Fruit fly (Drosophila melanogaster) whole organism: ENCODE measurements around the gene Xport-A.

ENCODE experiments used
- CG8478 ChIP-seq: fragments of >200 bp; optimal IDR thresholded peaks from 2 replicates; lab custom pipeline; 2018; ENCODE audit warnings: inconsistent platforms
- Dll ChIP-seq: fragments of >200 bp; optimal IDR thresholded peaks from 2 replicates; lab custom pipeline; 2017
- EcR ChIP-seq, 2 experiments: fragments of >200 bp; optimal IDR thresholded peaks; 2 replicates each; lab custom pipeline; 2017; ENCODE audit warnings: missing biosample characterization in 2 of 2, missing genetic modification characterization in 2 of 2, missing genetic modification reagents in 2 of 2
- pan ChIP-seq: fragments of >200 bp; optimal IDR thresholded peaks from 2 replicates; lab custom pipeline; 2017
- psq ChIP-seq: fragments of >200 bp; optimal IDR thresholded peaks from 2 replicates; lab custom pipeline; 2017
- usp ChIP-seq: fragments of >200 bp; optimal IDR thresholded peaks from 2 replicates; lab custom pipeline; 2017; ENCODE audit warnings: missing biosample characterization, missing genetic modification characterization, mixed read lengths

The Xport-A gene

DNA sequence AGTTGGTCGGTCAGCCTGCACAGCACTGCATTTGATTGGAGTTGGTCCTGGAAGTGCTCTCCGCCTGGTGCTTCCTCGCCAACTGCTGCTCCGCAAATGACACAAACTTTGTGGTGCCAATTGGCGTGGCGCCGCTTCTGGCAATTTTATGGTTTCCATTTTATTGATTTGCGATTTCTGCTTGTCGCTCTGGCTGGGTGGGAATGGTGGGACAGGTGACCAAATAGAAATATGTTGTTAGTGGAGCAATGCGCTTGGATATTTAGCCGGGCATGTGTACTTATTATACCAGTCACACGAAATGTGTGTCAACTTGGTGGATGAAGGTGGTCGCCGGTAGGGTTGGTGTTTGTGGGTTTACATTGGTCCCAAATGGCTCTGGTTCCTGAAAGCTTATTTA, at the start of gene Xport-A, which contains the start of gene Xport-B:
TSS of gene Xport-A (minus strand) at position 101 of the 400 bp plus-strand sequence.
TSS of gene Xport-B (minus strand) at position 101 of the 400 bp plus-strand sequence.
- TF ChIP-seq psq (lab: Kevin White, UChicago) (no peak), Dll (lab: Kevin White, UChicago) (no peak), pan (lab: Kevin White, UChicago) (no peak), usp (GFP tag; lab: Kevin White, UChicago) (no peak), EcR (GFP tag; optimal IDR thresholded peaks at IDR 0.05; lab: Kevin White, UChicago) (no peak), CG8478 (lab: Kevin White, UChicago) (no peak)

DNA sequence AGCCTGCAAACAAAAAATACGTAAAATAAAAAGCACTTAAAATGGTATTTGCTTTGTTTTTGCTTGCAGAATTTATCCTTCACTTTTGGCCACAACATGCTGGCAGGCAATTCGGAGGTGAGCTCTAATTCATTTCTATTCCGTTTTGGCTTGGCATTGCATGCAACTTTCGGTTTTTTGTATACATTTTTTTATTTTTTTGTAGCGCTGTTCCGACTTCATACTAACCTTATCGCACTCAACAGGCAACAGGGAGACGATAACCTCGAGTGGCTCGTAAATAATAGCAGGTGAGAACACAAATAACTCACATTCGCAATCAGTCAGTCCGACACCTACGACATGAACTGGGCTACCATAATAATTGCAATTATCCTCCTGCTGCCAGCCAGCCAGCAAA, 32.9 kb upstream of the Xport-A start, which contains the start of gene CG4783:
TSS of gene CG4783 (plus strand) at position 301 of the 400 bp plus-strand sequence.
- TF ChIP-seq usp (GFP tag; lab: Kevin White, UChicago) (no peak), pan (lab: Kevin White, UChicago) (no peak), EcR (GFP tag; optimal IDR thresholded peaks at IDR 0.05; lab: Kevin White, UChicago) (no peak), psq (lab: Kevin White, UChicago) (no peak), CG8478 (lab: Kevin White, UChicago) (no peak), Dll (lab: Kevin White, UChicago) (no peak)

DNA sequence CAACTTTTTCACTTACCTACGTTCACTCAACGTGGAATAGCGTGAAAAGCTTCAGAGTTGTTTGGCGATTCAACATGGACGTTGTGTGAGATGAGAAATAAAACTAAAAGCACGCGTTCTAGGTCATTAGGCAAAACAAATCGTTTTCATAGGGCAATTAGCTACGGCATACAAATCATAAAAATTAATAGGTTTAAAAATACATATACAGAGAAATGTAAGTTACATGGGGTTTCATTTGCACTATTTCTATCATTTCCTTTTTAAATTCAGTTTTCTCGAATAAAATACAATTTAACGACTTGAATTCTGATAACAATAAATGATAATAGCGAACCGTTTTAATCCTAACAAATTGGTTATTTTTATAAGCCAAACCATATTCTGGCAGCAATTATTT, 27.1 kb upstream of the Xport-A start, which contains the start of gene CG46042:
TSS of gene CG46042 (minus strand) at position 101 of the 400 bp plus-strand sequence.
- TF ChIP-seq Dll (lab: Kevin White, UChicago) (no peak), psq (lab: Kevin White, UChicago) (no peak), CG8478 (lab: Kevin White, UChicago) (no peak), usp (GFP tag; lab: Kevin White, UChicago) (no peak), pan (lab: Kevin White, UChicago) (no peak), EcR (GFP tag; optimal IDR thresholded peaks at IDR 0.05; lab: Kevin White, UChicago) (no peak)

DNA sequence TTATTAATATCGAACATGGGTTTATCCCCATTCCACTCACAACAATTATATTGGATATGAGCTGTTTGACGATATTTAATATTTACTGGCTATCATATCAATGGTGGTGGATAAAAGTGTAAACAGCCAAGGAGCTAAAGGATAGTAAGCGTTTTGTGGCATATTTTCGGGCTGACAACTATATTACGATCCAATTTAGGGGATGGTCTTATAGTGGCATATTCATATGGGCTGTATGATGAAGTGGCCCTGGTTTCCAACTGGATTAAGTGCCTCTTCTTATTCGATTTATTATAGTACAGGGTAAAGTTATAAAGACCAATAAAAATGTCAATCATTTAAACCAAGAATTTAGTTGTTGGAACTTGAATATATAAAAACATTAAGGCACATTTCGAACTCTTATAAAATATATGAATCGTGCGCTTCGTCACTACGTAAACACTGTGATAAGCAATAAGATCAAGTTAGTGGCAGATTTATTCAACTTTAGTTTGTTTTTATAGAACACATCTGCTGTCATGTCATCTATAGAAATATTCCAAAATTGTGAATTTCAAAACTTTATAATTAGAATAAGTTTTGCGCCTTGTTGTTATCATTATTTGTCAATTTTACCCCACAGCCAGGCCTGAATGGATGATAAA, 23.9 kb upstream of the Xport-A start:
- TF ChIP-seq CG8478 (lab: Kevin White, UChicago) (no peak), Dll (lab: Kevin White, UChicago) (no peak), pan (lab: Kevin White, UChicago) (no peak), psq (lab: Kevin White, UChicago) (no peak), usp (GFP tag; lab: Kevin White, UChicago) (no peak), EcR (GFP tag; optimal IDR thresholded peaks at IDR 0.05; lab: Kevin White, UChicago) (no peak)

DNA sequence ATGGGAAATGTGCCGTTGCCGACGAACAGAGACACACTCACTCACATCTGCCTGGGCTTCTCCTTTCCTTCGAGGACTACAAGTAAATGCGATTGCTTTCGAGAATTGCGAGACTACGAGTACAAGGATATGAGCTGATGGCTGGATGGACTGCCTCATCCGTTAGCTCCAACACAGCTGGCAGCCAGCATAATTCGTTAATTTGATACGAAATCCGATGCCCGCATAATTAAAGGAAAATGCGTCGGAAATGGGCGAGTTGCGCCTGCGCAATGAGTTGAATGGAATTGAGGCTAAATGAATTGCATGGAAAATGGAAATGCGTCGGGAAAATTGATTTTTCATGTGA, 20.5 kb upstream of the Xport-A start:
- TF ChIP-seq usp (GFP tag; lab: Kevin White, UChicago) (no peak), EcR (GFP tag; optimal IDR thresholded peaks at IDR 0.05; lab: Kevin White, UChicago) (no peak), Dll (lab: Kevin White, UChicago) (no peak), psq (lab: Kevin White, UChicago) (no peak), pan (lab: Kevin White, UChicago) (no peak), CG8478 (lab: Kevin White, UChicago) (no peak)

DNA sequence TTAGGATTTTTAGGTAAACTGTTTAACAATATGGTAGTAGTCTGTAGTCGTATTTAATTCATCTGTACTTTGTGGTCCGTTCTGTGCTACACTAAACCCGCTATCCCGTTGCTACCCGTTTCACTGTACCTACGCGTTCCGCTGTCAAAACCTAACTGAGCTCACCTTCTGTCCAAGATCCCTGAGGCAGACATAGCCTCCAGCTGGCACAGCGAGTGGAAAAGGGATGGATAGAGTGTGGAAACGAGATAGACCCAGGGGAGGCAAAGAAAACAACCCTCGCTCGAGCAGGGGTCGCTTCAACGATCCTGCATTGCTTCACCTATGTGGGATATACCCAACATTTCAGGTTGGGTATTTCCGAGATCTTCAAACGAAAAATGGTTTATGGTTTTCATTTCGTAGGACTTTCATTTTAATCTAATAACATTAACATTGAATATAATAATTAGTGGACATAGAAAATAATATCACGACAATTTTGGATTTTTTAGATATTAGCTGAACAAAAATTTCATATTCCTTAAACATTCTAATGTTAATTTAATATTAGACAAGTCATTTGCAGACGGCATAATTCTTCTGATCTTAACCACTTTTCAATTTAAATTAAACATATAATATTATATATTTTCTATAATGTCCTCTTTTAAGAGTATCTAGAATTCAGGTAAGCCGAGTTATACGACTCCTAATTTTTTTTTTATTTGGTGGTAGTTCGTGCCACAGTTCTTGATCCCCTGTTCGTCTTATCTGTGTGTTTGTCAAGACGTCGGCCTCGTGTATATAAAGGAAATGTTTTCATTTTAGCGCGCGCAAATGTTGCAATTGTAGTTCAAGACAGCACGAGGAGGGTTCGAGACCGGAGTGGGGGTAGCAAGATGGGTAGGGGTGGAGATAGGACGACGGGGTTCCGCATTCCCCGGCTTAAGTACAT, 19.9 kb upstream of the Xport-A start, which contains the start of gene mira:
TSS of gene mira (minus strand) at position 281 of the 937 bp plus-strand sequence.
- TF ChIP-seq psq (lab: Kevin White, UChicago) = no peak
- no peak for TF ChIP-seq EcR (GFP tag; optimal IDR thresholded peaks at IDR 0.05; lab: Kevin White, UChicago)
- no peak for TF ChIP-seq CG8478 (lab: Kevin White, UChicago)
- no peak for TF ChIP-seq usp (GFP tag; lab: Kevin White, UChicago)
- TF ChIP-seq pan (lab: Kevin White, UChicago) = no peak
- TF ChIP-seq Dll (lab: Kevin White, UChicago) = no peak

DNA sequence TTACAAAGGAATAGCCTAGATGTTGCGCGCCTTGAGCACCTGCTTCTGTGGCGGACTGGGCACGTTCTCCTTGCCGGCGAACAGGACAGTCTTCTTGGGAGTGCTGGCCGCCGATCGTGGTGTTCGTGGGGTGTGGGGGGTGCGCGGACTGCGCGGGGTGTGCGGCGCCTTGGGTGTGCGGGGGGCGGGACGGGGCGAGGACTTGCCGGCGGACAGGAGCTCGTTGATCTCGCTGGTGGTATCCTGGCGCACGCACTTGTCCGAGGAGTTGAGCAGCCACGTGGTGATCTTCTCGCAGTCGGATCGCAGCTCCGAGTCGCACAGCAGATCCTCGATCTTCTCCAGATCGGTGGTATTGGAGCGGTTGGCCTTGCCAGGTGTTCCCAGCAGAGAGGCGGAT, 17.0 kb upstream of the Xport-A start:
- no peak for TF ChIP-seq EcR (GFP tag; optimal IDR thresholded peaks at IDR 0.05; lab: Kevin White, UChicago)
- TF ChIP-seq usp (GFP tag; lab: Kevin White, UChicago) = no peak
- TF ChIP-seq psq (lab: Kevin White, UChicago) = no peak
- TF ChIP-seq CG8478 (lab: Kevin White, UChicago) = no peak
- TF ChIP-seq pan (lab: Kevin White, UChicago) = no peak
- TF ChIP-seq Dll (lab: Kevin White, UChicago) = no peak

DNA sequence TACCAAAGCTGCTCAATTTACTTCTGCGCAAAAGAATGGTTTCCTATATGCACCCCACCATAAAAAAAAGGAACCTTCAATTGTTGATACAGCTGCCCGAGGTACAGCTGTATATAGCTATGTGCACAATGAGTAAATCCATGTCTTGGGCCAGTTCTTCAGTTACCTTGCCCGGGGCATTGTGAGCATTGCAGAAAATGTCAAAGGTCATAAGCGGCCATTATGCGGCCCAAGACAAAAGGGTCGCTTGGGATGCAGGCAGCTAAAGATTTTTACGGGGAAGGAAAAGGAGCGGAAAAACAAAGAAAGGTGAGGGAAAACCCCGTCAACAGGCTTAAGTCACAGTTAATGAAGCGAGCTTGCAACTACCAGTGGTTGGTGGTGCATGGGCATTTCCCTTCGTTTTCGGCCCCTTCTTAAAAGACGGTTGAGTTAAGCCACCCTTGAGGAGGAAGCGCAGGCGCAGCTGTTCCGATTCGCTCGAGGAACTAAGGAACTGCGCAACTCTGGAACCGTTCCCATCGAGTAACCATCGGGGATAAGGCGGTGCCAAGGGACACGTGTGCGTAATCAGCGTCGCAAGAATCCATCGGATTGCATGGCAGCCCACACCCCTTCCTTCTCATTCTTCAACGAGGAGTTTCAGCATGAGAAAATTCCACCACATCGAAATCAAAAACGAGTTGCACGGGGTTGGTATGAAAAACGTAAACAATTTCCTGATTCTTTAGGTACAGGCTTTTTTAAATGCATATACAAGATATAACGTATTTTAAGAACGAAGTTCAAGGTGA, 15.9 kb upstream of the Xport-A start:
- no peak for TF ChIP-seq usp (GFP tag; lab: Kevin White, UChicago)

DNA sequence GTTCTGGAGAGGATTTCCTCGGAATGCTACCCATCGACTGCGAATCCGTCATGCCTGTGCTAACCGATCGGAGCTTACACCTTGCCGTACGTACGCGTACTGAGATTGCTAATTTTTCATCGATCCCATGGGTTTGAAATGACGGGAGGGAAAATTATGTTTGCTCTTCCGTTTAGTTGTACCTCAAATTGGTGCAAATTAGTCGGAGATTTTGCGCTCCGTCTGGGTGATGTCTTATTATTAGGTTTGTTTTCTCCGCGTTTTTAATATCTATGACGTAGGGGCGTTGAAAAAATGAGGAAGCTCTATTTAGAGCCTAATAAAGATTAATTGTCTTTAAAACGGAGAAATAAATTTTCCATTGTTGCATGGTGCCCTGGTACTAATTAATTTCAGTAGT, 13.3 kb upstream of the Xport-A start, which contains the start of gene CG4459:
TSS of gene CG4459 (minus strand) at position 101 of the 400 bp plus-strand sequence.
- TF ChIP-seq usp (GFP tag; lab: Kevin White, UChicago) (no peak), CG8478 (lab: Kevin White, UChicago) (no peak), psq (lab: Kevin White, UChicago) (no peak), EcR (GFP tag; optimal IDR thresholded peaks at IDR 0.05; lab: Kevin White, UChicago) (no peak), pan (lab: Kevin White, UChicago) (no peak), Dll (lab: Kevin White, UChicago) (no peak)

DNA sequence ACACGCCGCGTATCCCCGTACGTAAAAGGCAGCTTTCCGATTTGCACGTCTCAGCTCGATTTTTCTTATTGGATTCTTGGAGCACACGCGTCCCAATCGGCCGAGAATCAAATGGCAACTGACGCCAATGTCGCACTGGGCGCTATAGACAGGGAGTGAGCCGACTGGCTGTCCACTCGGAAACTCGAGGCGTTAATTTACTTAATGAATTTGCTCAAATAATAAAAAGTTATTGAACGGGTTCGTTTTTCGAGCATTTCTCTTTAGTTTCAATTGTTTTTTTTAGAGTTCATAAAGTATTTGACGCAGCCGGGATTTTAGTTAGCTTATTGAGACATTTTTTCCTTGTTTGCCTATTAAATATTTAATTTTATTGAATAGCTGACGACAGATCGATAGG, 10.1 kb upstream of the Xport-A start, which contains the start of gene CG4462:
TSS of gene CG4462 (minus strand) at position 101 of the 400 bp plus-strand sequence.
- TF ChIP-seq CG8478 (lab: Kevin White, UChicago) (no peak), pan (lab: Kevin White, UChicago) (no peak), psq (lab: Kevin White, UChicago) (no peak), Dll (lab: Kevin White, UChicago) (no peak), usp (GFP tag; lab: Kevin White, UChicago) (no peak), EcR (GFP tag; optimal IDR thresholded peaks at IDR 0.05; lab: Kevin White, UChicago) (no peak)
